Fruit fly (Drosophila melanogaster) whole organism: ENCODE data around the gene sba.

Source experiments
- CG8478 ChIP-seq: fragments of >200 bp; optimal IDR thresholded peaks from 2 replicates; lab custom pipeline; 2018; ENCODE audit warnings: inconsistent platforms
- Dll ChIP-seq: fragments of >200 bp; optimal IDR thresholded peaks from 2 replicates; lab custom pipeline; 2017
- EcR ChIP-seq, 2 experiments: fragments of >200 bp; optimal IDR thresholded peaks; 2 replicates each; lab custom pipeline; 2017; ENCODE audit warnings: missing biosample characterization in 2 of 2, missing genetic modification characterization in 2 of 2, missing genetic modification reagents in 2 of 2
- pan ChIP-seq: fragments of >200 bp; optimal IDR thresholded peaks from 2 replicates; lab custom pipeline; 2017
- psq ChIP-seq: fragments of >200 bp; optimal IDR thresholded peaks from 2 replicates; lab custom pipeline; 2017
- usp ChIP-seq: fragments of >200 bp; optimal IDR thresholded peaks from 2 replicates; lab custom pipeline; 2017; ENCODE audit warnings: missing biosample characterization, missing genetic modification characterization, mixed read lengths

DNA sequence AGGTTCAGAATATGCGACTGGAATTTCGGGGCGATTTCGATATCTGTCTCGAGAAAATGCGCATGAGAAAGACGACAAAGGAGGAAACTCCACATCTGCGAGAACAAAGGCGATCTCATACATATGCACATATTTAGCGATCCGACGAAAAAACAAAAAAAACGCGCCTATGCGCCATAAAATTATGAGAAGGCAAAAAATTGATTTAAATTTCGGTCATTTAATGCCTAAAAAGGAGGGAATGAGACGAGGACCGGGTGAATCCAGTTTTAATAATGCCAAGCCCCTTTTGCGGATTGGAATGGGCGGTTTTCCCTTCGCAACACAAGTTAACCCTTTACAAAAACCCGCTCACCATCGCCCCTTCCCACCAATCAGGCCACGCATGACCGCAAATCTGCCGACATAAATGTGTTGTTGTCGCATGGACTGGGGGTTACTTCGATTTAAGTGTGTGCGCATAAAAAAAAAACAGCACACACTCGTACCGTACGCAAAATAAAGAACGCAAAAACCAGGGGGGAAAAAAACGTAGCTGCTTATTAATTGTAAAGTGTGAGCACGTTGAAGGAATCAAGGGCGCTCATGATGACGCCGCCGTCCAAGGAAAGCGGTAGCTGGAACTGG, 8.2 kb downstream of the sba start:
- peak; percentile 68 for TF ChIP-seq Dll (lab: Kevin White, UChicago)
- no peak for TF ChIP-seq CG8478 (lab: Kevin White, UChicago)
- TF ChIP-seq usp (GFP tag; lab: Kevin White, UChicago) = no peak
- no peak for TF ChIP-seq EcR (GFP tag; optimal IDR thresholded peaks at IDR 0.05; lab: Kevin White, UChicago)
- TF ChIP-seq pan (lab: Kevin White, UChicago) = no peak
- TF ChIP-seq psq = no peak
